Worm (Caenorhabditis elegans) whole organism, mixed stage, embryonic: ENCODE data around the gene nfm-1.

Source experiments
- blmp-1 ChIP-seq: fragments of 150-350 bp; optimal IDR thresholded peaks from 2 replicates; lab custom pipeline; 2014; ENCODE audit warnings: missing biosample characterization, missing genetic modification characterization
- elt-1 ChIP-seq: sonication (generic microtip); optimal IDR thresholded peaks from 2 replicates; lab custom pipeline; 2017; ENCODE audit warnings: missing genetic modification characterization, mild to moderate bottlenecking, missing compliant biosample characterization, antibody characterized with exemption, moderate library complexity, borderline replicate concordance; ENCODE audit not compliant: insufficient read depth
- nhr-2 ChIP-seq: fragments of 150-350 bp; optimal IDR thresholded peaks from 2 replicates; lab custom pipeline; 2014; ENCODE audit warnings: missing biosample characterization, missing genetic modification characterization
- snpc-4 ChIP-seq: fragments of 150-350 bp; optimal IDR thresholded peaks from 2 replicates; lab custom pipeline; 2014; ENCODE audit warnings: missing biosample characterization, missing genetic modification characterization
- tbx-8 ChIP-seq: fragments of 200-800 bp; sonication (Bioruptor generic); optimal IDR thresholded peaks from 2 replicates; lab custom pipeline; 2018; ENCODE audit warnings: mild to moderate bottlenecking, missing genetic modification characterization, moderate library complexity, missing compliant biosample characterization
- unc-62 ChIP-seq: fragments of 150-350 bp; optimal IDR thresholded peaks from 2 replicates; lab custom pipeline; 2014; ENCODE audit warnings: missing biosample characterization, missing genetic modification reagents, missing genetic modification characterization

ce11 chrIII:6180294-6180693 lies 21.0 kb downstream of the nfm-1 start:
- TF ChIP-seq unc-62 (no peak), tbx-8 (no peak), nhr-2 (tag; lab: Kevin White, UChicago) (no peak), elt-1 (tag; lab: Kevin White, UChicago) (no peak), blmp-1 (no peak), snpc-4 (no peak)
